Worm (Caenorhabditis elegans): ENCODE data around the gene jud-4.

ce11 chrX:15307677-15308076 lies 23.8 kb downstream of the jud-4 start:
- no peak for TF ChIP-seq T26A5.8 (tag; optimal IDR thresholded peaks at IDR 0.05)
- TF ChIP-seq rpc-1 (optimal IDR thresholded peaks at IDR 0.05) = no peak
- no peak for TF ChIP-seq rpc-1 (tag; optimal IDR thresholded peaks at IDR 0.05)
- no peak for TF ChIP-seq madf-6 (GFP tag; IDR thresholded peaks at IDR 0.05)
- TF ChIP-seq nfya-2 (GFP tag; IDR thresholded peaks at IDR 0.05) = no peak
- no peak for TF ChIP-seq F49E8.2 (tag; optimal IDR thresholded peaks at IDR 0.05; ENCODE audit: insufficient read depth)
- TF ChIP-seq ets-4 (GFP tag; optimal IDR thresholded peaks at IDR 0.05) = no peak
- no peak for TF ChIP-seq F22D6.2 (tag; optimal IDR thresholded peaks at IDR 0.05)
- TF ChIP-seq lin-40 (tag; optimal IDR thresholded peaks at IDR 0.05) = no peak
- TF ChIP-seq sptf-2 (GFP tag; optimal IDR thresholded peaks at IDR 0.05) = no peak
- TF ChIP-seq pbrm-1 (GFP tag; IDR thresholded peaks at IDR 0.05) = no peak
- no peak for TF ChIP-seq hsf-1 (GFP tag; IDR thresholded peaks at IDR 0.05)
- no peak for TF ChIP-seq snpc-4 (GFP tag; optimal IDR thresholded peaks at IDR 0.05)
- no peak for TF ChIP-seq snpc-4 (tag; optimal IDR thresholded peaks at IDR 0.05)
